Worm (Caenorhabditis elegans) whole organism, mixed stage, embryonic: ENCODE results near the gene F09C6.3.

Experiments
- bed-3 ChIP-seq: fragments of 200-800 bp; sonication (Bioruptor generic); optimal IDR thresholded peaks from 3 replicates; lab custom pipeline; 2018; ENCODE audit warnings: mild to moderate bottlenecking, missing genetic modification characterization, moderate library complexity, missing compliant biosample characterization
- ceh-83 ChIP-seq: fragments of 200-800 bp; sonication (Bioruptor generic); optimal IDR thresholded peaks from 2 replicates; lab custom pipeline; 2018; ENCODE audit warnings: mild to moderate bottlenecking, missing genetic modification characterization, missing compliant biosample characterization
- elt-1 ChIP-seq: sonication (generic microtip); optimal IDR thresholded peaks from 2 replicates; lab custom pipeline; 2017; ENCODE audit warnings: missing genetic modification characterization, mild to moderate bottlenecking, missing compliant biosample characterization, antibody characterized with exemption, moderate library complexity, borderline replicate concordance; ENCODE audit not compliant: insufficient read depth
- nhr-12 ChIP-seq: fragments of 150-350 bp; optimal IDR thresholded peaks from 2 replicates; lab custom pipeline; 2014; ENCODE audit warnings: missing biosample characterization, missing genetic modification characterization
- nhr-28 ChIP-seq: fragments of 150-350 bp; optimal IDR thresholded peaks from 2 replicates; lab custom pipeline; 2014; ENCODE audit warnings: missing biosample characterization, missing genetic modification characterization
- snpc-4 ChIP-seq: fragments of 150-350 bp; optimal IDR thresholded peaks from 2 replicates; lab custom pipeline; 2014; ENCODE audit warnings: missing biosample characterization, missing genetic modification characterization

DNA sequence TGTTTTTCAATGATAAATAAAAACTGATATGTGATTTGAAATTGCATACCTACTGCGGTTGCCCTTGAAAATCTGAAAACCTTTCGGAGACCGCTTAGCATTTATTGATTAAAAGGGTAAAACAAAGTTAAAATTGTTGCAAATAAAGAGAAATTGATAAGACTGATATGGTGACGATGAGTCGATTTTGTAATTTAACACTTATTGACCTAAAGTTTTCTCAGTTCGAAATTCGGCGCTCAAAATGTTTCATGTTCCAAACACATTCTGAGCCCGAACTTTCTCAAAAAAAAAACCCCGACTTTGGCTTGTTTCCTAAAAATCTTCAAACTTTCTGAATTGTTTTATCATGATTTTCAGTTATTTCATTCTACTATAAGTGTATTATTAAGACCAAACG, 39.0 kb downstream of the F09C6.3 start, which contains the start of gene clec-40:
- TF ChIP-seq elt-1 (tag; lab: Kevin White, UChicago): no peak
- no peak for TF ChIP-seq ceh-83
- no peak for TF ChIP-seq nhr-12 (tag; lab: Kevin White, UChicago)
- no peak for TF ChIP-seq bed-3 (GFP tag; lab: Kevin White, UChicago)
- no peak for TF ChIP-seq snpc-4
- no peak for TF ChIP-seq nhr-28 (tag; lab: Kevin White, UChicago)
